Worm (Caenorhabditis elegans): ENCODE data around the gene F43C1.5.

ce11 chrIII:4257896-4258295 is 29.0 kb downstream of the F43C1.5 start:
- no peak for TF ChIP-seq tbx-8 (GFP tag; optimal IDR thresholded peaks at IDR 0.05)
- TF ChIP-seq nhr-237 (tag; optimal IDR thresholded peaks at IDR 0.05) = no peak
- no peak for TF ChIP-seq pha-4 (tag; optimal IDR thresholded peaks at IDR 0.05)
- TF ChIP-seq drap-1 (GFP tag; optimal IDR thresholded peaks at IDR 0.05) = no peak
- no peak for TF ChIP-seq ztf-11 (tag; optimal IDR thresholded peaks at IDR 0.05)
- no peak for TF ChIP-seq nhr-28 (tag; optimal IDR thresholded peaks at IDR 0.05)
- TF ChIP-seq mep-1 (tag; optimal IDR thresholded peaks at IDR 0.05) = no peak
- no peak for TF ChIP-seq bed-3 (GFP tag; optimal IDR thresholded peaks at IDR 0.05)
- TF ChIP-seq lin-32 (GFP tag; optimal IDR thresholded peaks at IDR 0.05) = no peak

Measured in whole organism, mixed stage, embryonic.